Worm (Caenorhabditis elegans) whole organism, late embryonic: Measurements from ENCODE around the gene acr-23.

Source experiments
- ama-1 ChIP-seq: fragments of 150-350 bp; optimal IDR thresholded peaks from 2 replicates; lab custom pipeline; 2014
- ceh-2 ChIP-seq: sonication (generic microtip); optimal IDR thresholded peaks from 2 replicates; lab custom pipeline; 2016; ENCODE audit warnings: missing genotype, missing genetic modification characterization, missing compliant biosample characterization
- ets-4 ChIP-seq: sonication (generic microtip); optimal IDR thresholded peaks from 2 replicates; lab custom pipeline; 2016; ENCODE audit warnings: missing genetic modification characterization, missing compliant biosample characterization
- fax-1 ChIP-seq: sonication (generic microtip); optimal IDR thresholded peaks from 2 replicates; lab custom pipeline; 2016; ENCODE audit warnings: missing genotype, missing genetic modification characterization, missing compliant biosample characterization
- nhr-11 ChIP-seq: fragments of 150-350 bp; optimal IDR thresholded peaks from 2 replicates; lab custom pipeline; 2014; ENCODE audit warnings: missing biosample characterization, missing genetic modification characterization
- nhr-232 ChIP-seq: sonication (generic microtip); optimal IDR thresholded peaks from 2 replicates; lab custom pipeline; 2016; ENCODE audit warnings: missing genetic modification characterization, missing compliant biosample characterization
- pat-9 ChIP-seq: fragments of 200-800 bp; sonication (Bioruptor generic); optimal IDR thresholded peaks from 2 replicates; lab custom pipeline; 2018; ENCODE audit warnings: mild to moderate bottlenecking, missing genetic modification characterization, moderate library complexity, missing compliant biosample characterization
- pax-1 ChIP-seq: fragments of 150-350 bp; optimal IDR thresholded peaks from 2 replicates; lab custom pipeline; 2014; ENCODE audit warnings: missing biosample characterization, missing genetic modification characterization
- rnt-1 ChIP-seq: sonication (generic microtip); optimal IDR thresholded peaks from 2 replicates; lab custom pipeline; 2016; ENCODE audit warnings: missing genetic modification characterization, missing compliant biosample characterization
- sox-4 ChIP-seq: sonication (generic microtip); optimal IDR thresholded peaks from 2 replicates; lab custom pipeline; 2017; ENCODE audit warnings: mild to moderate bottlenecking, missing genetic modification characterization, inconsistent platforms, missing compliant biosample characterization
- syd-9 ChIP-seq: sonication (generic microtip); optimal IDR thresholded peaks from 2 replicates; lab custom pipeline; 2016; ENCODE audit warnings: mild to moderate bottlenecking, missing genetic modification characterization, moderate library complexity, missing compliant biosample characterization
- unc-86 ChIP-seq: sonication (generic microtip); optimal IDR thresholded peaks from 2 replicates; lab custom pipeline; 2016; ENCODE audit warnings: missing genetic modification characterization, missing compliant biosample characterization

DNA sequence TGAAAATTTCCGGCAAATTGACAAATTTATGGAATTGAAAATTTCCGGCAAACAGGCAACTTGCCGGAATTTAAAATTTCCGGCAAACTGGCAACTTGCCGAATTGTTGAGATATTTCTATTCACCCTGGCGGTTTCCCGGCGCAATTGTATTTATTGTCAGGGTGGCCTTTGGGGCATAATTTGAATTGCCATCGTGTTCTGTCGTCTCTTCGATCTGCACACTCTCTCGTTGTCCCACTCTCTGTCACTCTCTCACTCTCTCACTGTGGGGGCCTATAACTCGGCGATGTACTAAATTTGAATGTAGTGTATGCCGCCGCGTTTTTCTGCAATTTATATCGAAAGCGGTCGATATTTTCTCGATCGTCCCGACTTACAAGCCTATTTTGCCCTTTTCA, 43.6 kb upstream of the acr-23 start:
- TF ChIP-seq ama-1 (lab: Kevin White, UChicago): no peak
- TF ChIP-seq pax-1 (tag; lab: Kevin White, UChicago): no peak
- no peak for TF ChIP-seq pat-9 (tag; lab: Kevin White, UChicago)
- no peak for TF ChIP-seq fax-1 (tag; lab: Kevin White, UChicago)
- TF ChIP-seq ceh-2: no peak
- no peak for TF ChIP-seq rnt-1 (tag; lab: Kevin White, UChicago)
- TF ChIP-seq nhr-11 (tag; lab: Kevin White, UChicago): no peak
- TF ChIP-seq unc-86 (tag; lab: Kevin White, UChicago): no peak
- TF ChIP-seq nhr-232 (tag; lab: Kevin White, UChicago): no peak
- TF ChIP-seq sox-4 (tag; lab: Kevin White, UChicago): no peak
- no peak for TF ChIP-seq syd-9 (tag; lab: Kevin White, UChicago)
- TF ChIP-seq ets-4 (tag; lab: Kevin White, UChicago): no peak
